Fruit fly (Drosophila melanogaster) whole organism, embryonic: ENCODE data around the gene Sec13.

Experiments used
- CG10431 ChIP-seq: fragments of 200-800 bp; sonication (Bioruptor generic); optimal IDR thresholded peaks from 3 replicates; lab custom pipeline; 2018; ENCODE audit warnings: missing biosample characterization, mild to moderate bottlenecking, missing genetic modification characterization
- CG11247 ChIP-seq: fragments of 200-800 bp; sonication (Bioruptor generic); IDR thresholded peaks from 2 replicates; pipeline ENCODE4 v1.3.6; 2022; ENCODE audit warnings: missing biosample characterization, missing genetic modification characterization
- CG12071 ChIP-seq: fragments of 200-800 bp; sonication (Bioruptor generic); optimal IDR thresholded peaks from 3 replicates; lab custom pipeline; 2018; ENCODE audit warnings: missing biosample characterization, mild to moderate bottlenecking, missing genetic modification characterization
- CG12155 ChIP-seq: fragments of 200-800 bp; sonication (Bioruptor generic); optimal IDR thresholded peaks from 3 replicates; lab custom pipeline; 2016; ENCODE audit warnings: missing biosample characterization, missing genetic modification characterization
- CG13123 ChIP-seq: fragments of 200-800 bp; sonication (Bioruptor generic); optimal IDR thresholded peaks from 2 replicates; lab custom pipeline; 2016; ENCODE audit warnings: missing biosample characterization, missing genetic modification characterization
- CG13624 ChIP-seq: fragments of 200-800 bp; sonication (Bioruptor generic); optimal IDR thresholded peaks from 2 replicates; lab custom pipeline; 2016; ENCODE audit warnings: missing biosample characterization, missing genetic modification characterization
- CG1529 ChIP-seq: fragments of 200-800 bp; sonication (Bioruptor generic); optimal IDR thresholded peaks from 3 replicates; lab custom pipeline; 2018; ENCODE audit warnings: missing biosample characterization, missing genetic modification characterization
- CG15696 ChIP-seq: fragments of 200-800 bp; sonication (Bioruptor generic); optimal IDR thresholded peaks from 2 replicates; lab custom pipeline; 2019; ENCODE audit warnings: missing biosample characterization, mild to moderate bottlenecking, missing genetic modification characterization, moderate library complexity
- CG1603 ChIP-seq: fragments of 200-800 bp; sonication (Bioruptor generic); optimal IDR thresholded peaks from 2 replicates; lab custom pipeline; 2019; ENCODE audit warnings: missing biosample characterization, mild to moderate bottlenecking, missing genetic modification characterization, moderate library complexity
- CG18011 ChIP-seq: fragments of 200-800 bp; sonication (Bioruptor generic); optimal IDR thresholded peaks from 2 replicates; lab custom pipeline; 2017; ENCODE audit warnings: missing biosample characterization, missing genetic modification characterization, mild to moderate bottlenecking, moderate library complexity, missing genotype
- CG18262 ChIP-seq: fragments of 200-800 bp; optimal IDR thresholded peaks from 3 replicates; lab custom pipeline; 2019; ENCODE audit warnings: missing biosample characterization, mild to moderate bottlenecking, missing genetic modification characterization, moderate library complexity
- CG2129 ChIP-seq: fragments of 200-800 bp; sonication (Bioruptor generic); IDR thresholded peaks from 2 replicates; pipeline ENCODE4 v1.3.6; 2022; ENCODE audit warnings: missing biosample characterization, missing genetic modification characterization; ENCODE audit not compliant: partially characterized antibody
- CG2712 ChIP-seq: fragments of 200-800 bp; optimal IDR thresholded peaks from 3 replicates; lab custom pipeline; 2019; ENCODE audit warnings: missing biosample characterization, mild to moderate bottlenecking, missing genetic modification characterization, moderate library complexity
- CG3065 ChIP-seq: fragments of 200-800 bp; sonication (Bioruptor generic); optimal IDR thresholded peaks from 2 replicates; lab custom pipeline; 2016; ENCODE audit warnings: missing biosample characterization, missing genetic modification characterization
- CG31365 ChIP-seq: fragments of 200-800 bp; sonication (Bioruptor generic); optimal IDR thresholded peaks from 2 replicates; lab custom pipeline; 2018; ENCODE audit warnings: missing biosample characterization, mild to moderate bottlenecking, missing genetic modification characterization
- CG33213 ChIP-seq: fragments of 200-800 bp; sonication (Bioruptor generic); optimal IDR thresholded peaks from 3 replicates; lab custom pipeline; 2016; ENCODE audit warnings: missing biosample characterization, missing genetic modification characterization
- CG34376 ChIP-seq: fragments of 200-800 bp; sonication (Bioruptor generic); optimal IDR thresholded peaks from 2 replicates; lab custom pipeline; 2018; ENCODE audit warnings: missing biosample characterization, mild to moderate bottlenecking, missing genetic modification characterization
- CG5245 ChIP-seq: fragments of 200-800 bp; sonication (Bioruptor generic); optimal IDR thresholded peaks from 3 replicates; lab custom pipeline; 2016; ENCODE audit warnings: missing biosample characterization, missing genetic modification characterization
- CG7839 ChIP-seq: fragments of 200-800 bp; sonication (Bioruptor generic); optimal IDR thresholded peaks from 3 replicates; lab custom pipeline; 2018; ENCODE audit warnings: missing biosample characterization, mild to moderate bottlenecking, missing genetic modification characterization, moderate library complexity
- CG7928 ChIP-seq: fragments of 200-800 bp; sonication (Bioruptor generic); optimal IDR thresholded peaks from 2 replicates; lab custom pipeline; 2017; ENCODE audit warnings: missing biosample characterization, mild to moderate bottlenecking, missing genetic modification characterization
- CG8765 ChIP-seq: fragments of 200-800 bp; sonication (Bioruptor generic); IDR thresholded peaks from 2 replicates; pipeline ENCODE4 v1.3.6; 2022; ENCODE audit warnings: missing biosample characterization, missing genetic modification characterization
- CoRest ChIP-seq: fragments of 200-800 bp; sonication (Bioruptor generic); optimal IDR thresholded peaks from 3 replicates; lab custom pipeline; 2018; ENCODE audit warnings: missing biosample characterization, mild to moderate bottlenecking, missing genetic modification characterization, moderate library complexity
- D19A ChIP-seq: fragments of 200-800 bp; optimal IDR thresholded peaks from 3 replicates; lab custom pipeline; 2019; ENCODE audit warnings: missing biosample characterization, mild to moderate bottlenecking, missing genetic modification characterization, moderate library complexity
- Drgx ChIP-seq: fragments of 200-800 bp; sonication (Bioruptor generic); IDR thresholded peaks from 2 replicates; pipeline ENCODE4 v1.3.6; 2022; ENCODE audit warnings: missing biosample characterization, missing genetic modification characterization
- HLH54F ChIP-seq: fragments of 200-800 bp; sonication (Bioruptor generic); optimal IDR thresholded peaks from 3 replicates; lab custom pipeline; 2016; ENCODE audit warnings: missing biosample characterization, missing genetic modification characterization
- Hr39 ChIP-seq: fragments of >200 bp; optimal IDR thresholded peaks from 2 replicates; lab custom pipeline; 2017
- Kr ChIP-seq: fragments of 200-800 bp; sonication (Bioruptor generic); optimal IDR thresholded peaks from 2 replicates; lab custom pipeline; 2017; ENCODE audit warnings: missing biosample characterization, mild to moderate bottlenecking, missing genetic modification characterization
- Lhr ChIP-seq: fragments of 200-800 bp; sonication (Bioruptor generic); optimal IDR thresholded peaks from 3 replicates; lab custom pipeline; 2017; ENCODE audit warnings: mild to moderate bottlenecking, missing biosample characterization, missing genetic modification reagents, missing genetic modification characterization
- Meics ChIP-seq: fragments of 200-800 bp; sonication (Bioruptor generic); optimal IDR thresholded peaks from 2 replicates; lab custom pipeline; 2017; ENCODE audit warnings: missing biosample characterization, mild to moderate bottlenecking, missing genetic modification characterization
- Mes4 ChIP-seq: fragments of 200-800 bp; sonication (Bioruptor generic); optimal IDR thresholded peaks from 2 replicates; lab custom pipeline; 2016; ENCODE audit warnings: missing biosample characterization, missing genetic modification characterization
- NfI ChIP-seq: fragments of 200-800 bp; sonication (Bioruptor generic); optimal IDR thresholded peaks from 3 replicates; lab custom pipeline; 2018; ENCODE audit warnings: missing biosample characterization, mild to moderate bottlenecking, missing genetic modification characterization, moderate library complexity
- Oli ChIP-seq: fragments of 200-800 bp; sonication (Bioruptor generic); optimal IDR thresholded peaks from 2 replicates; lab custom pipeline; 2018; ENCODE audit warnings: missing biosample characterization, mild to moderate bottlenecking, missing genetic modification characterization, moderate library complexity
- Ravus ChIP-seq: fragments of 200-800 bp; sonication (Bioruptor generic); IDR thresholded peaks from 2 replicates; pipeline ENCODE4 v1.3.6; 2022; ENCODE audit warnings: missing biosample characterization, missing genetic modification characterization
- Sry-β ChIP-seq: fragments of 200-800 bp; sonication (Bioruptor generic); optimal IDR thresholded peaks from 2 replicates; lab custom pipeline; 2018; ENCODE audit warnings: missing biosample characterization, mild to moderate bottlenecking, missing genetic modification characterization, moderate library complexity
- ase ChIP-seq: fragments of 200-800 bp; sonication (Bioruptor generic); IDR thresholded peaks from 3 replicates; pipeline ENCODE4 v1.3.6; 2022; ENCODE audit warnings: missing biosample characterization, missing genetic modification characterization
- bbx ChIP-seq: fragments of 200-800 bp; sonication (Bioruptor generic); IDR thresholded peaks from 2 replicates; pipeline ENCODE4 v1.3.6; 2022; ENCODE audit warnings: missing biosample characterization, missing genetic modification characterization; ENCODE audit not compliant: partially characterized antibody
- cad ChIP-seq: fragments of >200 bp; optimal IDR thresholded peaks from 2 replicates; lab custom pipeline; 2017; ENCODE audit warnings: missing biosample characterization, missing genetic modification characterization
- cato ChIP-seq: fragments of 200-800 bp; sonication (Bioruptor generic); optimal IDR thresholded peaks from 2 replicates; lab custom pipeline; 2016; ENCODE audit warnings: missing biosample characterization, missing genetic modification characterization, borderline replicate concordance
- dan ChIP-seq: fragments of 200-800 bp; sonication (Bioruptor generic); IDR thresholded peaks from 2 replicates; pipeline ENCODE4 v1.3.6; 2022; ENCODE audit warnings: missing biosample characterization, missing genetic modification characterization
- ems ChIP-seq: fragments of 200-800 bp; sonication (Bioruptor generic); optimal IDR thresholded peaks from 3 replicates; lab custom pipeline; 2016; ENCODE audit warnings: missing biosample characterization, missing genetic modification characterization
- gt ChIP-seq: fragments of 200-800 bp; sonication (Bioruptor generic); IDR thresholded peaks from 2 replicates; pipeline ENCODE4 v1.3.6; 2022; ENCODE audit warnings: missing biosample characterization, missing genetic modification characterization
- kni ChIP-seq: fragments of 200-800 bp; sonication (Bioruptor generic); optimal IDR thresholded peaks from 3 replicates; lab custom pipeline; 2017; ENCODE audit warnings: mild to moderate bottlenecking, missing biosample characterization, missing genetic modification reagents, missing genetic modification characterization
- nau ChIP-seq: fragments of 200-800 bp; sonication (Bioruptor generic); optimal IDR thresholded peaks from 3 replicates; lab custom pipeline; 2017; ENCODE audit warnings: missing biosample characterization, mild to moderate bottlenecking, missing genetic modification characterization, missing genetic modification reagents
- peb ChIP-seq: fragments of 200-800 bp; sonication (Bioruptor generic); IDR thresholded peaks from 2 replicates; pipeline ENCODE4 v1.3.6; 2022; ENCODE audit warnings: missing biosample characterization, missing genetic modification characterization
- psq ChIP-seq: fragments of 200-800 bp; sonication (Bioruptor generic); optimal IDR thresholded peaks from 2 replicates; lab custom pipeline; 2017; ENCODE audit warnings: missing biosample characterization, missing genetic modification characterization
- run ChIP-seq: fragments of 200-800 bp; sonication (Bioruptor generic); optimal IDR thresholded peaks from 3 replicates; lab custom pipeline; 2018; ENCODE audit warnings: missing biosample characterization, mild to moderate bottlenecking, missing genetic modification characterization
- sqz ChIP-seq: fragments of 200-800 bp; sonication (Bioruptor generic); optimal IDR thresholded peaks from 3 replicates; lab custom pipeline; 2018; ENCODE audit warnings: missing biosample characterization, mild to moderate bottlenecking, missing genetic modification characterization
- tgo ChIP-seq: fragments of 200-800 bp; sonication (Bioruptor generic); IDR thresholded peaks from 3 replicates; pipeline ENCODE4 v1.3.6; 2022; ENCODE audit warnings: missing biosample characterization, missing genetic modification characterization
- ttk ChIP-seq: fragments of 200-800 bp; sonication (Bioruptor generic); IDR thresholded peaks from 2 replicates; pipeline ENCODE4 v2.1.2; 2022; ENCODE audit warnings: missing biosample characterization, missing genetic modification characterization
- usp ChIP-seq: fragments of >200 bp; optimal IDR thresholded peaks from 2 replicates; lab custom pipeline; 2017; ENCODE audit warnings: missing biosample characterization, missing genetic modification characterization
- vvl ChIP-seq: fragments of 200-800 bp; sonication (Bioruptor generic); IDR thresholded peaks from 2 replicates; pipeline ENCODE4 v1.3.6; 2022; ENCODE audit warnings: missing biosample characterization, missing genetic modification characterization
- yki ChIP-seq: fragments of >200 bp; optimal IDR thresholded peaks from 3 replicates; lab custom pipeline; 2018

Sec13 gene

DNA sequence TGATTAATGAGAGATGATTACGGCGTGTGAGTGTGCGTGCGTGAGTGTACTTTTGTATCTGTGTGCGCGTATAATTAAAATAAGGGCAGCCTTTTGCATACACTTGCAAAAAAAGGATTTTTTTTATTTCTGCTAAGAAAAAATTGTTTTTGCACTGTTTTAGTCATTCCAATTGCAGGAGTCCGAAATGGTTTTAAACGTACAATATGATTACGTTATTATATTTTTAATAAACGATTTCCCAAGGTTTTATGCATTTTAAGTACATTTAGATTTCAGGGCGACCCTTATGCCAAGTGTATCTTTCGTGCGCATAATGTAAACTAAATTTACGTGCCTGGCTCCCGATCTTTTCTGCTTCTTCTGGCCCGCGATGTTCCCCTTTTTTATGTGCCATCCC, 21.2 kb upstream of the Sec13 start (continued):
- no peak for TF ChIP-seq bbx (GFP tag; lab: Robert Waterston, UW)
- TF ChIP-seq CG8765, result peak; percentile 33; the same call in 1 of the 2 replicates
- TF ChIP-seq ems, result peak; percentile 21
- TF ChIP-seq CG18011, result no peak
- peak; percentile 30 for TF ChIP-seq D19A (tag; lab: Kevin White, UChicago)
- peak; percentile 74 for TF ChIP-seq Meics (GFP tag; lab: Kevin White, UChicago)
- TF ChIP-seq CoRest (tag; lab: Kevin White, UChicago), result peak; percentile 46
- peak; percentile 8 for TF ChIP-seq Oli (tag; lab: Kevin White, UChicago)
- TF ChIP-seq Drgx, result peak; percentile 35; the same call in 1 of the 2 replicates
- TF ChIP-seq sqz (GFP tag; lab: Kevin White, UChicago), result no peak
- TF ChIP-seq CG34376 (GFP tag; lab: Kevin White, UChicago), result no peak
- TF ChIP-seq Ravus (GFP tag; lab: Robert Waterston, UW), result no peak; the same call in 1 of the 2 replicates
- no peak for TF ChIP-seq CG2129
- TF ChIP-seq CG10431 (GFP tag; lab: Kevin White, UChicago), result no peak
- TF ChIP-seq CG1603 (tag; lab: Kevin White, UChicago), result no peak
- no peak for TF ChIP-seq run
- TF ChIP-seq vvl (GFP tag; lab: Robert Waterston, UW), result peak; percentile 49
- no peak for TF ChIP-seq nau
- TF ChIP-seq Sry-β (GFP tag; lab: Kevin White, UChicago), result no peak
- TF ChIP-seq HLH54F (GFP tag; lab: Kevin White, UChicago), result peak; percentile 4
- no peak for TF ChIP-seq CG31365 (tag; lab: Kevin White, UChicago)
- no peak for TF ChIP-seq kni (GFP tag; lab: Kevin White, UChicago)
- TF ChIP-seq CG15696 (tag; lab: Kevin White, UChicago), result no peak
- no peak for TF ChIP-seq yki (lab: Kevin White, UChicago)
- no peak for TF ChIP-seq Mes4 (GFP tag; lab: Kevin White, UChicago)
- 0 out of 2 replicates have a peak, but pooled peaks have one; percentile 20 for TF ChIP-seq ttk
- no peak for TF ChIP-seq Lhr (GFP tag; lab: Kevin White, UChicago)
- TF ChIP-seq CG33213 (GFP tag; lab: Kevin White, UChicago), result no peak
- TF ChIP-seq CG7928 (GFP tag; lab: Kevin White, UChicago), result no peak
- peak; percentile 42 for TF ChIP-seq NfI (GFP tag; lab: Kevin White, UChicago)
- TF ChIP-seq CG11247 (GFP tag; lab: Robert Waterston, UW), result no peak
- peak; percentile 10 for TF ChIP-seq CG5245 (GFP tag; lab: Kevin White, UChicago)
- no peak for TF ChIP-seq dan (GFP tag; lab: Robert Waterston, UW)
- no peak for TF ChIP-seq CG18262 (tag; lab: Kevin White, UChicago)
- no peak for TF ChIP-seq CG13123
- TF ChIP-seq cad (GFP tag; lab: Kevin White, UChicago), result no peak
- TF ChIP-seq gt (GFP tag; lab: Robert Waterston, UW), result no peak
- TF ChIP-seq cato (GFP tag; lab: Kevin White, UChicago), result no peak
- no peak for TF ChIP-seq ase (GFP tag; lab: Robert Waterston, UW)
- TF ChIP-seq Hr39, result no peak
- TF ChIP-seq tgo (GFP tag; lab: Robert Waterston, UW), result peak; percentile 41; the same call in 2 of the 3 replicates
- no peak for TF ChIP-seq CG1529 (GFP tag; lab: Kevin White, UChicago)
- TF ChIP-seq CG3065 (GFP tag; lab: Kevin White, UChicago), result no peak
- TF ChIP-seq psq (GFP tag; lab: Kevin White, UChicago), result no peak
- TF ChIP-seq Kr (GFP tag; lab: Kevin White, UChicago), result no peak
- no peak for TF ChIP-seq usp
- peak; percentile 67 for TF ChIP-seq CG13624 (GFP tag; lab: Kevin White, UChicago)
- TF ChIP-seq peb (GFP tag; lab: Robert Waterston, UW), result no peak
- no peak for TF ChIP-seq CG12071 (GFP tag; lab: Kevin White, UChicago)
- peak; percentile 23 for TF ChIP-seq CG12155 (GFP tag; lab: Kevin White, UChicago)
- TF ChIP-seq CG2712 (tag; lab: Kevin White, UChicago), result peak; percentile 46
- TF ChIP-seq CG7839 (tag; lab: Kevin White, UChicago), result peak; percentile 64
